Worm (Caenorhabditis elegans): ENCODE results near the gene ZK813.3.

DNA sequence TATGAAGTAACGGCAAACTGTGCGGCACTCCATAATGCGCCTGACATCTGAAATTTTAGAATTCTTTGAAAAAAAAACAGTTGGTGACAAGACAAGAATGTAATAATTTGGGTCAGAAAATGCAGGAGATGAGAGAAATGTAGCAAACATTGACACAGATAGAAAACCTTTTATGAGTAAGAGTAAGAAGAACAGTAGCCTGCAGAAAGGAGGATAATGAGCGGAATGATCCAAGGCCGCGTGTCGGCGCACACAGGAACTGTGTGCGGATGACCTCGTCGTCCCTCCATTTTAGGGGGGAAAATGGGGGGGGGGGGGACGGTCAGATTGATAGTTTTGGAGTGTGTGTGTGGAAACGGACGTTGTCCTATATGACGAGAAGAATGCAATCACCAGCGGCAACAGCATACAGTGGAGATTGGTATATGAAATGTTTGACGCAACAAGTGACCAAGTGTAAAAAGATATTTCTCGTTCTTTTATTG, 26.9 kb upstream of the ZK813.3 start, which contains the start of gene dhs-27:
- TF ChIP-seq W03F9.2 (tag; optimal IDR thresholded peaks at IDR 0.05) (no peak), him-1 (tag; optimal IDR thresholded peaks at IDR 0.05) (no peak)

Measured in whole organism, L4/young adult.